Worm (Caenorhabditis elegans) whole organism, L2 larva: Measurements from ENCODE around the gene nhr-110.

Experiments used
- C34F6.9 ChIP-seq: fragments of 150-350 bp; optimal IDR thresholded peaks from 2 replicates; lab custom pipeline; 2014; ENCODE audit warnings: missing biosample characterization, missing genetic modification characterization
- F13H6.1 ChIP-seq: sonication (generic microtip); optimal IDR thresholded peaks from 2 replicates; lab custom pipeline; 2016; ENCODE audit warnings: missing genetic modification characterization, missing compliant biosample characterization
- R02D3.7 ChIP-seq: fragments of 150-350 bp; optimal IDR thresholded peaks from 2 replicates; lab custom pipeline; 2014; ENCODE audit warnings: missing biosample characterization, missing genetic modification characterization
- Y55F3AM.14 ChIP-seq: fragments of 200-800 bp; sonication (Bioruptor generic); optimal IDR thresholded peaks from 2 replicates; lab custom pipeline; 2018; ENCODE audit warnings: mild to moderate bottlenecking, missing genetic modification characterization, missing compliant biosample characterization
- ZK546.5 ChIP-seq: sonication (generic microtip); optimal IDR thresholded peaks from 2 replicates; lab custom pipeline; 2017; ENCODE audit warnings: missing biosample characterization, missing genetic modification characterization
- aly-2 ChIP-seq: fragments of 150-350 bp; optimal IDR thresholded peaks from 2 replicates; lab custom pipeline; 2014; ENCODE audit warnings: missing biosample characterization, missing genetic modification characterization
- ama-1 ChIP-seq: fragments of 150-350 bp; optimal IDR thresholded peaks from 2 replicates; lab custom pipeline; 2018; ENCODE audit warnings: inconsistent platforms
- blmp-1 ChIP-seq: sonication (generic microtip); optimal IDR thresholded peaks from 2 replicates; lab custom pipeline; 2017; ENCODE audit warnings: missing genetic modification characterization, mild to moderate bottlenecking, missing compliant biosample characterization, antibody characterized with exemption, moderate library complexity; ENCODE audit not compliant: insufficient read depth
- ceh-16 ChIP-seq: fragments of 150-350 bp; optimal IDR thresholded peaks from 2 replicates; lab custom pipeline; 2014; ENCODE audit warnings: missing biosample characterization, missing genetic modification characterization
- ceh-82 ChIP-seq: fragments of 150-350 bp; optimal IDR thresholded peaks from 2 replicates; lab custom pipeline; 2014; ENCODE audit warnings: missing biosample characterization, missing genetic modification characterization
- crh-2 ChIP-seq: sonication (generic microtip); optimal IDR thresholded peaks from 2 replicates; lab custom pipeline; 2017; ENCODE audit warnings: missing biosample characterization, missing genetic modification characterization
- dmd-4 ChIP-seq: sonication (generic microtip); optimal IDR thresholded peaks from 2 replicates; lab custom pipeline; 2017; ENCODE audit warnings: missing biosample characterization, missing genetic modification characterization
- egl-27 ChIP-seq: sonication (generic microtip); optimal IDR thresholded peaks from 3 replicates; lab custom pipeline; 2017; ENCODE audit warnings: missing biosample characterization, missing genetic modification reagents, missing genetic modification characterization
- elt-3 ChIP-seq: sonication (generic microtip); optimal IDR thresholded peaks from 2 replicates; lab custom pipeline; 2017; ENCODE audit warnings: missing biosample characterization, missing genetic modification characterization
- fos-1 ChIP-seq: fragments of 150-350 bp; optimal IDR thresholded peaks from 2 replicates; lab custom pipeline; 2014; ENCODE audit warnings: missing biosample characterization, missing genetic modification characterization
- lin-11 ChIP-seq: fragments of 150-350 bp; sonication (generic microtip); optimal IDR thresholded peaks from 2 replicates; lab custom pipeline; 2014; ENCODE audit warnings: missing biosample characterization, missing genetic modification characterization, inconsistent platforms, mixed read lengths
- lin-13 ChIP-seq: fragments of 150-350 bp; optimal IDR thresholded peaks from 2 replicates; lab custom pipeline; 2014; ENCODE audit warnings: missing biosample characterization, missing genetic modification reagents, missing genetic modification characterization
- lin-39 ChIP-seq: fragments of 150-350 bp; optimal IDR thresholded peaks from 2 replicates; lab custom pipeline; 2014; ENCODE audit warnings: missing biosample characterization, missing genetic modification reagents, missing genetic modification characterization
- mbf-1 ChIP-seq: sonication (generic microtip); optimal IDR thresholded peaks from 2 replicates; lab custom pipeline; 2017; ENCODE audit warnings: missing biosample characterization, missing genetic modification characterization
- mdl-1 ChIP-seq, 2 experiments: fragments of 150-350 bp in 1 of 2; sonication (generic microtip) in 1 of 2; optimal IDR thresholded peaks; 2 replicates each; lab custom pipeline; 2017; ENCODE audit warnings: missing biosample characterization in 2 of 2, missing genetic modification characterization in 2 of 2
- nhr-11 ChIP-seq: fragments of 150-350 bp; optimal IDR thresholded peaks from 2 replicates; lab custom pipeline; 2014; ENCODE audit warnings: missing biosample characterization, missing genetic modification characterization
- nhr-12 ChIP-seq: fragments of 150-350 bp; optimal IDR thresholded peaks from 2 replicates; lab custom pipeline; 2014; ENCODE audit warnings: missing biosample characterization, missing genetic modification characterization
- nhr-129 ChIP-seq: fragments of 150-350 bp; optimal IDR thresholded peaks from 2 replicates; lab custom pipeline; 2014; ENCODE audit warnings: missing biosample characterization, missing genetic modification characterization
- nhr-21 ChIP-seq: fragments of 150-350 bp; optimal IDR thresholded peaks from 2 replicates; lab custom pipeline; 2014; ENCODE audit warnings: missing biosample characterization, missing genetic modification characterization
- nhr-23 ChIP-seq: fragments of 150-350 bp; optimal IDR thresholded peaks from 2 replicates; lab custom pipeline; 2014; ENCODE audit warnings: missing biosample characterization, missing genetic modification reagents, missing genetic modification characterization
- nhr-25 ChIP-seq: fragments of 150-350 bp; sonication (generic microtip); optimal IDR thresholded peaks from 3 replicates; lab custom pipeline; 2014; ENCODE audit warnings: missing biosample characterization, missing genetic modification characterization
- nhr-77 ChIP-seq: fragments of 150-350 bp; optimal IDR thresholded peaks from 2 replicates; lab custom pipeline; 2014; ENCODE audit warnings: missing biosample characterization, missing genetic modification characterization
- peb-1 ChIP-seq: fragments of 150-350 bp; optimal IDR thresholded peaks from 2 replicates; lab custom pipeline; 2014; ENCODE audit warnings: missing biosample characterization, missing genetic modification characterization
- sem-4 ChIP-seq: fragments of 150-350 bp; optimal IDR thresholded peaks from 2 replicates; lab custom pipeline; 2014; ENCODE audit warnings: missing biosample characterization, missing genetic modification reagents, missing genetic modification characterization
- skn-1 ChIP-seq: sonication (generic microtip); optimal IDR thresholded peaks from 2 replicates; lab custom pipeline; 2017; ENCODE audit warnings: missing biosample characterization, missing genetic modification characterization
- sma-3 ChIP-seq: sonication (generic microtip); optimal IDR thresholded peaks from 2 replicates; lab custom pipeline; 2016; ENCODE audit warnings: missing genetic modification reagents, missing genetic modification characterization, missing compliant biosample characterization
- sma-9 ChIP-seq, 2 experiments: fragments of 150-350 bp in 1 of 2; sonication (generic microtip) in 1 of 2; optimal IDR thresholded peaks; 2 replicates each; lab custom pipeline; 2014 to 2016; ENCODE audit warnings: missing genetic modification characterization in 2 of 2, mild to moderate bottlenecking in 1 of 2, missing biosample characterization in 1 of 2, missing compliant biosample characterization in 1 of 2, missing genetic modification reagents in 1 of 2, moderate library complexity in 1 of 2
- unc-55 ChIP-seq: fragments of 150-350 bp; sonication (generic microtip); optimal IDR thresholded peaks from 3 replicates; lab custom pipeline; 2014; ENCODE audit warnings: missing biosample characterization, missing genetic modification reagents, missing genetic modification characterization
- unc-62 ChIP-seq: fragments of 150-350 bp; optimal IDR thresholded peaks from 2 replicates; lab custom pipeline; 2014; ENCODE audit warnings: missing biosample characterization, missing genetic modification reagents, missing genetic modification characterization
- zag-1 ChIP-seq: fragments of 150-350 bp; optimal IDR thresholded peaks from 2 replicates; lab custom pipeline; 2014; ENCODE audit warnings: missing biosample characterization, missing genetic modification characterization
- ztf-1 ChIP-seq: fragments of 200-800 bp; sonication (Bioruptor generic); conservative IDR thresholded peaks from 2 replicates; pipeline ENCODE4 v1.3.6; 2022; ENCODE audit warnings: missing genetic modification characterization, missing compliant biosample characterization
- ztf-4 ChIP-seq: fragments of 150-350 bp; optimal IDR thresholded peaks from 2 replicates; lab custom pipeline; 2014; ENCODE audit warnings: missing biosample characterization, missing genetic modification characterization

The nhr-110 gene

DNA sequence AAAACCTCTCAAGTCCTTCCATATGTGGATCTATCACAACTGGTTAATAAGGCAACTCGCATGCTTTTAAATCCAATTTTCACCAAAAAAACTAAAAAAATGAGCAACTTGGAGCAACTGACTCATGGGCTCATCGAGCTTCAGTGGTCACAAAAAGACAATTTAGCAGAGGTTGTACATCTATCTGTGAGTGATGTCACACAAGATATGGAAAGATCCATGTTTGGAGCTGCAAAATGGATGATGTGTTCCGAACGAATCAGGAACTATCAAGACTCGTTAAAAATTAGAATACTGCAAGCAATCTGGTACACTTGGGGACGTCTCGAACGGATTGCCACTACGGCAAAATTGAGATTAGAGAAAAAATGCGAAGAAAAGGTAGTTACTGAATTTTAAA, 12.7 kb downstream of the nhr-110 start:
- TF ChIP-seq peb-1 (tag; lab: Kevin White, UChicago) = no peak
- TF ChIP-seq lin-13 (GFP tag; lab: Kevin White, UChicago) = no peak
- no peak for TF ChIP-seq nhr-11 (tag; lab: Kevin White, UChicago)
- TF ChIP-seq unc-55 (GFP tag; lab: Kevin White, UChicago) = no peak
- TF ChIP-seq nhr-23 (tag; lab: Kevin White, UChicago) = no peak
- TF ChIP-seq sma-3 (GFP tag; lab: Kevin White, UChicago) = no peak
- TF ChIP-seq zag-1 (tag; lab: Kevin White, UChicago) = no peak
- no peak for TF ChIP-seq nhr-12 (tag; lab: Kevin White, UChicago)
- no peak for TF ChIP-seq sem-4
- no peak for TF ChIP-seq ZK546.5 (tag; lab: Kevin White, UChicago)
- no peak for TF ChIP-seq mdl-1 (tag; optimal IDR thresholded peaks at IDR 0.05; lab: Kevin White, UChicago)

DNA sequence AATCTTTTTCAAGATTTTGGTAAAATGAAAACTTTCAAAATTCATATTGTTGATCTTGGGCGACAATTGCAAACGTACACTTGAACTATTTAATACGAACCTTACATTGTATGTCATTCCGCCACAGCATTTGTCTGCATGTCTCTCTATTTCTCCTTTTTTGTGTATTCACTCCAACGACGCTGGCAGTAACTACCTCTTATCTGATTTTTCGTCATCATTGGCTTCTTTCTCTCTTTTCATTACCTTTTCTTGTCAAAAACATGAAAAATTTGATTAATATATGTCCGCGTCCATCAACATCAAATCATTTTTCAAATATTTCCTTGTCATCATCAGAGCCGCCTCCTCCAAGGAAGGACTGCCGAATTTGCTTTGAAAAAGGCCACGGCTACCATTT, 14.1 kb downstream of the nhr-110 start, which contains the start of gene nhr-177:
TSS of gene nhr-177 (plus strand) at position 167 of the 400 bp plus-strand sequence.
- TF ChIP-seq lin-11 (tag; lab: Kevin White, UChicago) (no peak), zag-1 (tag; lab: Kevin White, UChicago) (no peak), dmd-4 (tag; lab: Kevin White, UChicago) (no peak), unc-62 (no peak), nhr-21 (tag; lab: Kevin White, UChicago) (no peak), egl-27 (tag; lab: Kevin White, UChicago) (no peak), R02D3.7 (tag; lab: Kevin White, UChicago) (no peak), mbf-1 (tag; lab: Kevin White, UChicago) (no peak), ZK546.5 (tag; lab: Kevin White, UChicago) (no peak), ceh-16 (peak; percentile 37), elt-3 (tag; lab: Kevin White, UChicago) (no peak), crh-2 (peak; percentile 46), lin-13 (GFP tag; lab: Kevin White, UChicago) (no peak), C34F6.9 (tag; lab: Kevin White, UChicago) (no peak), sma-9 (GFP tag; optimal IDR thresholded peaks at IDR 0.05; lab: Kevin White, UChicago) (peak; percentile 10), sma-9 (tag; optimal IDR thresholded peaks at IDR 0.05; lab: Kevin White, UChicago) (no peak), nhr-23 (tag; lab: Kevin White, UChicago) (no peak), sma-3 (GFP tag; lab: Kevin White, UChicago) (no peak), fos-1 (tag; lab: Kevin White, UChicago) (peak; percentile 85), nhr-12 (tag; lab: Kevin White, UChicago) (no peak), ztf-4 (no peak), Y55F3AM.14 (no peak), ceh-82 (tag; lab: Kevin White, UChicago) (no peak), blmp-1 (tag; lab: Kevin White, UChicago) (no peak), skn-1 (peak; percentile 32), F13H6.1 (tag; lab: Kevin White, UChicago) (no peak), ama-1 (lab: Kevin White, UChicago) (no peak), ztf-1 (GFP tag; lab: Robert Waterston, UW) (no peak), lin-39 (no peak)

- TF ChIP-seq lin-11 (tag; lab: Kevin White, UChicago) (no peak), Y55F3AM.14 (peak; percentile 48), F13H6.1 (tag; lab: Kevin White, UChicago) (peak; percentile 85), nhr-25 (tag; lab: Kevin White, UChicago) (peak; percentile 64), aly-2 (tag; lab: Kevin White, UChicago) (no peak), crh-2 (peak; percentile 25), nhr-23 (tag; lab: Kevin White, UChicago) (no peak), nhr-77 (no peak), nhr-11 (tag; lab: Kevin White, UChicago) (no peak), blmp-1 (tag; lab: Kevin White, UChicago) (peak; percentile 18), sma-3 (GFP tag; lab: Kevin White, UChicago) (peak; percentile 77), fos-1 (tag; lab: Kevin White, UChicago) (peak; percentile 92), sma-9 (GFP tag; optimal IDR thresholded peaks at IDR 0.05; lab: Kevin White, UChicago) (peak; percentile 76), sma-9 (tag; optimal IDR thresholded peaks at IDR 0.05; lab: Kevin White, UChicago) (no peak), nhr-129 (tag; lab: Kevin White, UChicago) (peak; percentile 12)
Measured at ce11 chrV:1607790-1608189, 16.4 kb downstream of the nhr-110 start, which contains the start of gene nhr-178. Gene nhr-178 (minus strand): TSS chrV:1607953.
